Worm (Caenorhabditis elegans) whole organism, early embryonic: ENCODE measurements around the gene tasp-1.

ENCODE experiments used
- B0310.2 ChIP-seq: sonication (generic microtip); optimal IDR thresholded peaks from 2 replicates; lab custom pipeline; 2016; ENCODE audit warnings: mild to moderate bottlenecking, missing genetic modification characterization, missing compliant biosample characterization
- F13C5.2 ChIP-seq: sonication (generic microtip); optimal IDR thresholded peaks from 2 replicates; lab custom pipeline; 2017; ENCODE audit warnings: mild to moderate bottlenecking, missing genetic modification characterization, inconsistent platforms, missing compliant biosample characterization
- aly-1 ChIP-seq: sonication (generic microtip); optimal IDR thresholded peaks from 2 replicates; lab custom pipeline; 2016; ENCODE audit warnings: missing genetic modification characterization, missing compliant biosample characterization
- ama-1 ChIP-seq: fragments of 150-350 bp; optimal IDR thresholded peaks from 2 replicates; lab custom pipeline; 2014
- ceh-13 ChIP-seq: fragments of 200-800 bp; sonication (Bioruptor generic); optimal IDR thresholded peaks from 2 replicates; lab custom pipeline; 2018; ENCODE audit warnings: mild to moderate bottlenecking, missing genetic modification characterization, missing compliant biosample characterization
- ceh-36 ChIP-seq: sonication (generic microtip); optimal IDR thresholded peaks from 2 replicates; lab custom pipeline; 2016; ENCODE audit warnings: missing genetic modification characterization, inconsistent platforms, missing compliant biosample characterization
- ets-7 ChIP-seq: sonication (generic microtip); optimal IDR thresholded peaks from 2 replicates; lab custom pipeline; 2016; ENCODE audit warnings: missing genotype, missing genetic modification characterization, missing compliant biosample characterization
- flt-1 ChIP-seq: fragments of 200-800 bp; sonication (Bioruptor generic); IDR thresholded peaks from 2 replicates; pipeline ENCODE4 v1.3.6; 2022; ENCODE audit warnings: missing genetic modification characterization, missing compliant biosample characterization
- hmbx-1 ChIP-seq: sonication (generic microtip); optimal IDR thresholded peaks from 2 replicates; lab custom pipeline; 2016; ENCODE audit warnings: mild to moderate bottlenecking, missing genetic modification characterization, missing compliant biosample characterization
- hmg-4 ChIP-seq: fragments of 200-800 bp; sonication (Bioruptor generic); optimal IDR thresholded peaks from 2 replicates; lab custom pipeline; 2018; ENCODE audit warnings: mild to moderate bottlenecking, missing genetic modification characterization, missing compliant biosample characterization
- hnd-1 ChIP-seq: sonication (generic microtip); optimal IDR thresholded peaks from 2 replicates; lab custom pipeline; 2016; ENCODE audit warnings: missing genetic modification characterization, missing compliant biosample characterization
- pes-1 ChIP-seq: fragments of 200-800 bp; sonication (Bioruptor generic); IDR thresholded peaks from 2 replicates; pipeline ENCODE4 v1.3.6; 2022; ENCODE audit warnings: missing genetic modification reagents, missing genetic modification characterization, missing compliant biosample characterization
- scrt-1 ChIP-seq: fragments of 200-800 bp; sonication (Bioruptor generic); IDR thresholded peaks from 2 replicates; pipeline ENCODE4 v1.3.6; 2022; ENCODE audit warnings: missing genetic modification characterization, missing compliant biosample characterization
- sea-1 ChIP-seq: fragments of 200-800 bp; sonication (Bioruptor generic); conservative IDR thresholded peaks from 2 replicates; pipeline ENCODE4 v1.3.6; 2022; ENCODE audit warnings: missing genetic modification characterization, missing compliant biosample characterization
- tbx-11 ChIP-seq: fragments of 200-800 bp; sonication (Bioruptor generic); IDR thresholded peaks from 2 replicates; pipeline ENCODE4 v1.3.6; 2022; ENCODE audit warnings: missing genetic modification characterization, missing compliant biosample characterization
- tbx-37 ChIP-seq: fragments of 200-800 bp; sonication (Bioruptor generic); conservative IDR thresholded peaks from 2 replicates; pipeline ENCODE4 v1.3.6; 2022; ENCODE audit warnings: missing genetic modification reagents, missing genetic modification characterization, missing compliant biosample characterization
- tra-4 ChIP-seq: sonication (generic microtip); optimal IDR thresholded peaks from 2 replicates; lab custom pipeline; 2017; ENCODE audit warnings: missing genetic modification characterization, missing compliant biosample characterization

Gene tasp-1

ce11 chrIII:10736322-10736985 lies 22.7 kb upstream of the tasp-1 start:
- TF ChIP-seq scrt-1 (GFP tag; lab: Robert Waterston, UW) = no peak
- TF ChIP-seq aly-1 (tag; lab: Kevin White, UChicago) = no peak
- TF ChIP-seq pes-1 (GFP tag; lab: Robert Waterston, UW) = no peak
- TF ChIP-seq ets-7 (tag; lab: Kevin White, UChicago) = no peak
- TF ChIP-seq tbx-37 (GFP tag; lab: Robert Waterston, UW) = no peak
- TF ChIP-seq ceh-36 (tag; lab: Kevin White, UChicago) = no peak
- TF ChIP-seq tra-4 (tag; lab: Kevin White, UChicago) = no peak
- TF ChIP-seq tbx-11 (GFP tag; lab: Robert Waterston, UW) = no peak

ce11 chrIII:10738081-10738480 lies 21.0 kb upstream of the tasp-1 start:
- TF ChIP-seq tra-4 (tag; lab: Kevin White, UChicago) (no peak), ets-7 (tag; lab: Kevin White, UChicago) (no peak), tbx-37 (GFP tag; lab: Robert Waterston, UW) (no peak), hmbx-1 (tag; lab: Kevin White, UChicago) (no peak), scrt-1 (GFP tag; lab: Robert Waterston, UW) (no peak), F13C5.2 (tag; lab: Kevin White, UChicago) (no peak), tbx-11 (GFP tag; lab: Robert Waterston, UW) (no peak), hmg-4 (GFP tag; lab: Kevin White, UChicago) (no peak), aly-1 (tag; lab: Kevin White, UChicago) (no peak), ceh-36 (tag; lab: Kevin White, UChicago) (no peak), ama-1 (lab: Kevin White, UChicago) (no peak)

ce11 chrIII:10739455-10739854 lies 19.7 kb upstream of the tasp-1 start, which contains the start of gene smap-1:
Gene smap-1 (minus strand): TSS chrIII:10739792.
- no peak for TF ChIP-seq F13C5.2 (tag; lab: Kevin White, UChicago)
- TF ChIP-seq B0310.2 = no peak
- no peak for TF ChIP-seq ama-1 (lab: Kevin White, UChicago)
- TF ChIP-seq tbx-11 (GFP tag; lab: Robert Waterston, UW) = no peak
- TF ChIP-seq hmg-4 (GFP tag; lab: Kevin White, UChicago) = no peak

- TF ChIP-seq sea-1 (GFP tag; lab: Robert Waterston, UW) (no peak), ama-1 (lab: Kevin White, UChicago) (peak; percentile 73), F13C5.2 (tag; lab: Kevin White, UChicago) (peak; percentile 67), B0310.2 (peak; percentile 54)
Observed at ce11 chrIII:10739902-10740301, 19.2 kb upstream of the tasp-1 start.

ce11 chrIII:10740518-10740917 lies 18.6 kb upstream of the tasp-1 start, which contains the start of gene K01G5.8:
Gene K01G5.8 (minus strand): TSS chrIII:10740772.
- no peak for TF ChIP-seq ceh-36 (tag; lab: Kevin White, UChicago)
- no peak for TF ChIP-seq tbx-11 (GFP tag; lab: Robert Waterston, UW)
- TF ChIP-seq F13C5.2 (tag; lab: Kevin White, UChicago) = no peak
- no peak for TF ChIP-seq hnd-1 (tag; lab: Kevin White, UChicago)
- TF ChIP-seq flt-1 = no peak
- TF ChIP-seq aly-1 (tag; lab: Kevin White, UChicago) = no peak
- TF ChIP-seq ets-7 (tag; lab: Kevin White, UChicago) = no peak
- no peak for TF ChIP-seq ama-1 (lab: Kevin White, UChicago)
- TF ChIP-seq hmbx-1 (tag; lab: Kevin White, UChicago) = no peak
- TF ChIP-seq hmg-4 (GFP tag; lab: Kevin White, UChicago) = no peak
- no peak for TF ChIP-seq pes-1 (GFP tag; lab: Robert Waterston, UW)
- no peak for TF ChIP-seq ceh-13
- TF ChIP-seq sea-1 (GFP tag; lab: Robert Waterston, UW) = no peak
- TF ChIP-seq tbx-37 (GFP tag; lab: Robert Waterston, UW) = no peak
- TF ChIP-seq scrt-1 (GFP tag; lab: Robert Waterston, UW) = no peak
- TF ChIP-seq tra-4 (tag; lab: Kevin White, UChicago) = no peak
- TF ChIP-seq B0310.2 = no peak

- TF ChIP-seq sea-1 (GFP tag; lab: Robert Waterston, UW) (no peak), tra-4 (tag; lab: Kevin White, UChicago) (no peak), flt-1 (no peak), ama-1 (lab: Kevin White, UChicago) (no peak), hmg-4 (GFP tag; lab: Kevin White, UChicago) (no peak)
Observed at ce11 chrIII:10742382-10742860, 16.7 kb upstream of the tasp-1 start, which contains the start of the genes tbb-1 and rib-2. Gene tbb-1 (minus strand): TSS chrIII:10742432. Gene rib-2 (plus strand): TSS chrIII:10742810.

ce11 chrIII:10746406-10746807 lies 12.7 kb upstream of the tasp-1 start:
- TF ChIP-seq scrt-1 (GFP tag; lab: Robert Waterston, UW) = no peak
- no peak for TF ChIP-seq aly-1 (tag; lab: Kevin White, UChicago)
- no peak for TF ChIP-seq ceh-36 (tag; lab: Kevin White, UChicago)
- no peak for TF ChIP-seq ama-1 (lab: Kevin White, UChicago)
- TF ChIP-seq hmg-4 (GFP tag; lab: Kevin White, UChicago) = no peak
- no peak for TF ChIP-seq F13C5.2 (tag; lab: Kevin White, UChicago)
- no peak for TF ChIP-seq ets-7 (tag; lab: Kevin White, UChicago)
- no peak for TF ChIP-seq tra-4 (tag; lab: Kevin White, UChicago)
- no peak for TF ChIP-seq flt-1
- TF ChIP-seq hnd-1 (tag; lab: Kevin White, UChicago) = no peak
- TF ChIP-seq tbx-11 (GFP tag; lab: Robert Waterston, UW) = no peak
- no peak for TF ChIP-seq ceh-13
- TF ChIP-seq sea-1 (GFP tag; lab: Robert Waterston, UW) = no peak
